Worm (Caenorhabditis elegans) whole organism, L4/young adult: ENCODE results near the gene mig-6.

Source experiments
- W03F9.2 ChIP-seq: fragments of 150-350 bp; optimal IDR thresholded peaks from 2 replicates; lab custom pipeline; 2014; ENCODE audit warnings: missing biosample characterization, missing genetic modification characterization
- dao-5 ChIP-seq: sonication (generic microtip); optimal IDR thresholded peaks from 2 replicates; lab custom pipeline; 2016; ENCODE audit warnings: missing genotype, missing genetic modification characterization, moderate library complexity, missing compliant biosample characterization
- him-1 ChIP-seq: sonication (generic microtip); optimal IDR thresholded peaks from 2 replicates; lab custom pipeline; 2016; ENCODE audit warnings: missing genotype, missing genetic modification reagents, missing genetic modification characterization, missing compliant biosample characterization

DNA sequence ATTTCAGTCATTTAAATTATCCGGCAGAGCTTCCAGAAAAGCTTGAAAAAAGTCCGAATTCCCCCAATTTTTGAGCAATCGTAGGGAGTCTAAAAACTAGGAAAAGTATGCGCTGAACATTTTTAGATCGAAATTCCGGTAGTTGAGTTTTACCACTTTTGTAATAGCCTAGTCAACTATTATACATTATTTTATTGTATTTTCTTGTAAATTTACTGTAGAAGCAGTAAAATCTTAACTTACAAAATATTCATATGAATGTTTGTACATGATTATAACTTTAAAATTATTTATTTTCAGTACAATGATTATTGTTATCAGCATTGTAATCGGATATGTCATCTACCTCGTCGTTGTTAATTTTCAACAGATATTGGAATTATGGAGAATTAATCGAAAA is 45.5 kb upstream of the mig-6 start, which contains the start of gene cyp-32A1:
- TF ChIP-seq W03F9.2 (tag; lab: Kevin White, UChicago) (no peak), dao-5 (tag; lab: Kevin White, UChicago) (no peak), him-1 (tag; lab: Kevin White, UChicago) (no peak)
